Fruit fly (Drosophila melanogaster) whole organism, embryonic: ENCODE measurements around the gene Cyp303a1.

ENCODE experiments used
- CG10209 ChIP-seq: fragments of 200-800 bp; sonication (Bioruptor generic); optimal IDR thresholded peaks from 3 replicates; lab custom pipeline; 2017; ENCODE audit warnings: missing biosample characterization, mild to moderate bottlenecking, missing genetic modification characterization, missing genetic modification reagents
- CG10267 ChIP-seq: fragments of 200-800 bp; sonication (Bioruptor generic); optimal IDR thresholded peaks from 2 replicates; lab custom pipeline; 2018; ENCODE audit warnings: missing biosample characterization, mild to moderate bottlenecking, missing genetic modification characterization, moderate library complexity
- CG10654 ChIP-seq: fragments of 200-800 bp; sonication (Bioruptor generic); optimal IDR thresholded peaks from 2 replicates; lab custom pipeline; 2016; ENCODE audit warnings: missing biosample characterization, missing genetic modification characterization
- CG10979 ChIP-seq: fragments of 200-800 bp; sonication (Bioruptor generic); optimal IDR thresholded peaks from 2 replicates; lab custom pipeline; 2018; ENCODE audit warnings: missing biosample characterization, mild to moderate bottlenecking, missing genetic modification characterization, moderate library complexity
- CG11247 ChIP-seq: fragments of 200-800 bp; sonication (Bioruptor generic); IDR thresholded peaks from 2 replicates; pipeline ENCODE4 v1.3.6; 2022; ENCODE audit warnings: missing biosample characterization, missing genetic modification characterization
- CG15514 ChIP-seq: fragments of 200-800 bp; sonication (Bioruptor generic); optimal IDR thresholded peaks from 3 replicates; lab custom pipeline; 2017; ENCODE audit warnings: missing biosample characterization, missing genetic modification characterization, mild to moderate bottlenecking, moderate library complexity, missing genetic modification reagents
- CG15696 ChIP-seq: fragments of 200-800 bp; sonication (Bioruptor generic); optimal IDR thresholded peaks from 2 replicates; lab custom pipeline; 2019; ENCODE audit warnings: missing biosample characterization, mild to moderate bottlenecking, missing genetic modification characterization, moderate library complexity
- CG17359 ChIP-seq: fragments of 200-800 bp; sonication (Bioruptor generic); optimal IDR thresholded peaks from 3 replicates; lab custom pipeline; 2018; ENCODE audit warnings: missing biosample characterization, mild to moderate bottlenecking, missing genetic modification characterization, moderate library complexity
- CG17361 ChIP-seq: fragments of 200-800 bp; sonication (Bioruptor generic); IDR thresholded peaks from 3 replicates; pipeline ENCODE4 v1.3.6; 2022; ENCODE audit warnings: missing biosample characterization, missing genetic modification characterization
- CG17829 ChIP-seq: fragments of 200-800 bp; optimal IDR thresholded peaks from 2 replicates; lab custom pipeline; 2019; ENCODE audit warnings: missing biosample characterization, mild to moderate bottlenecking, missing genetic modification characterization, moderate library complexity
- CG42726 ChIP-seq: fragments of 200-800 bp; sonication (Bioruptor generic); IDR thresholded peaks from 2 replicates; pipeline ENCODE4 v1.3.6; 2022; ENCODE audit warnings: missing biosample characterization, missing genetic modification characterization; ENCODE audit not compliant: partially characterized antibody
- CG4820 ChIP-seq: fragments of 200-800 bp; sonication (Bioruptor generic); optimal IDR thresholded peaks from 3 replicates; lab custom pipeline; 2016; ENCODE audit warnings: missing biosample characterization, missing genetic modification characterization
- D19B ChIP-seq: fragments of 200-800 bp; sonication (Bioruptor generic); optimal IDR thresholded peaks from 2 replicates; lab custom pipeline; 2017; ENCODE audit warnings: missing biosample characterization, mild to moderate bottlenecking, missing genetic modification characterization
- Doc2 ChIP-seq: fragments of 200-800 bp; sonication (Bioruptor generic); IDR thresholded peaks from 2 replicates; pipeline ENCODE4 v1.3.6; 2022; ENCODE audit warnings: missing biosample characterization, missing genetic modification characterization
- Elba2 ChIP-seq: fragments of 200-800 bp; sonication (Bioruptor generic); optimal IDR thresholded peaks from 3 replicates; lab custom pipeline; 2016; ENCODE audit warnings: missing biosample characterization, missing genetic modification characterization
- Fer3 ChIP-seq: fragments of 200-800 bp; sonication (Bioruptor generic); optimal IDR thresholded peaks from 2 replicates; lab custom pipeline; 2018; ENCODE audit warnings: missing biosample characterization, mild to moderate bottlenecking, missing genetic modification characterization, moderate library complexity
- H2.0 ChIP-seq: fragments of 200-800 bp; sonication (Bioruptor generic); IDR thresholded peaks from 2 replicates; pipeline ENCODE4 v1.3.6; 2022; ENCODE audit warnings: missing biosample characterization, missing genetic modification characterization
- Hr3 ChIP-seq: fragments of 200-800 bp; sonication (Bioruptor generic); optimal IDR thresholded peaks from 3 replicates; lab custom pipeline; 2016; ENCODE audit warnings: missing biosample characterization, missing genetic modification characterization
- Hsf ChIP-seq: fragments of 200-800 bp; sonication (Bioruptor generic); optimal IDR thresholded peaks from 3 replicates; lab custom pipeline; 2016; ENCODE audit warnings: missing biosample characterization, missing genetic modification characterization
- Lim3 ChIP-seq: fragments of 200-800 bp; sonication (Bioruptor generic); IDR thresholded peaks from 2 replicates; pipeline ENCODE4 v1.3.6; 2022; ENCODE audit warnings: missing biosample characterization, missing genetic modification characterization
- MBD-R2 ChIP-seq: fragments of 200-800 bp; sonication (Bioruptor generic); IDR thresholded peaks from 2 replicates; pipeline ENCODE4 v1.3.6; 2022; ENCODE audit warnings: missing biosample characterization, missing genetic modification characterization
- Mad ChIP-seq: fragments of 200-800 bp; sonication (Bioruptor generic); optimal IDR thresholded peaks from 2 replicates; lab custom pipeline; 2016; ENCODE audit warnings: missing biosample characterization, missing genetic modification characterization
- Neu2 ChIP-seq: fragments of 200-800 bp; sonication (Bioruptor generic); optimal IDR thresholded peaks from 3 replicates; lab custom pipeline; 2016; ENCODE audit warnings: missing biosample characterization, missing genetic modification characterization, borderline replicate concordance
- Nf-YC ChIP-seq: fragments of 200-800 bp; optimal IDR thresholded peaks from 3 replicates; lab custom pipeline; 2019; ENCODE audit warnings: missing biosample characterization, mild to moderate bottlenecking, missing genetic modification characterization, moderate library complexity
- Six4 ChIP-seq: fragments of 200-800 bp; sonication (Bioruptor generic); optimal IDR thresholded peaks from 2 replicates; lab custom pipeline; 2016; ENCODE audit warnings: missing biosample characterization, missing genetic modification characterization
- Taf1 ChIP-seq: fragments of 200-800 bp; sonication (Bioruptor generic); IDR thresholded peaks from 2 replicates; pipeline ENCODE4 v1.3.6; 2022; ENCODE audit warnings: missing biosample characterization, missing genetic modification characterization
- Vsx1 ChIP-seq: fragments of 200-800 bp; sonication (Bioruptor generic); optimal IDR thresholded peaks from 2 replicates; lab custom pipeline; 2017; ENCODE audit warnings: missing biosample characterization, mild to moderate bottlenecking, missing genetic modification characterization, missing genetic modification reagents
- Xbp1 ChIP-seq: fragments of 200-800 bp; sonication (Bioruptor generic); optimal IDR thresholded peaks from 3 replicates; lab custom pipeline; 2016; ENCODE audit warnings: missing biosample characterization, mild to moderate bottlenecking, missing genetic modification characterization
- Xrp1 ChIP-seq: fragments of 200-800 bp; sonication (Bioruptor generic); IDR thresholded peaks from 2 replicates; pipeline ENCODE4 v1.3.6; 2022; ENCODE audit warnings: missing biosample characterization, missing genetic modification characterization
- amos ChIP-seq: fragments of 200-800 bp; sonication (Bioruptor generic); IDR thresholded peaks from 2 replicates; pipeline ENCODE4 v1.3.6; 2022; ENCODE audit warnings: missing biosample characterization, missing genetic modification characterization; ENCODE audit not compliant: partially characterized antibody
- bsh ChIP-seq, 2 experiments: fragments of 200-800 bp; sonication (Bioruptor generic); optimal IDR thresholded peaks; 2 replicates each; lab custom pipeline; 2017 to 2018; ENCODE audit warnings: mild to moderate bottlenecking in 2 of 2, missing biosample characterization in 2 of 2, missing genetic modification characterization in 2 of 2, moderate library complexity in 1 of 2
- btn ChIP-seq: fragments of 200-800 bp; sonication (Bioruptor generic); optimal IDR thresholded peaks from 2 replicates; lab custom pipeline; 2016; ENCODE audit warnings: missing biosample characterization, missing genetic modification characterization
- crp ChIP-seq, 2 experiments: fragments of 200-800 bp; sonication (Bioruptor generic); optimal IDR thresholded peaks; 2 replicates in 1 of 2; 3 replicates in 1 of 2; lab custom pipeline; 2017; ENCODE audit warnings: missing biosample characterization in 2 of 2, missing genetic modification characterization in 2 of 2, mild to moderate bottlenecking in 1 of 2, moderate library complexity in 1 of 2
- disco-r ChIP-seq: fragments of 200-800 bp; sonication (Bioruptor generic); optimal IDR thresholded peaks from 2 replicates; lab custom pipeline; 2016; ENCODE audit warnings: missing biosample characterization, missing genetic modification characterization
- dmrt11E ChIP-seq: fragments of 200-800 bp; sonication (Bioruptor generic); optimal IDR thresholded peaks from 3 replicates; lab custom pipeline; 2018; ENCODE audit warnings: missing biosample characterization, mild to moderate bottlenecking, missing genetic modification characterization, moderate library complexity
- en ChIP-seq: fragments of 200-800 bp; sonication (Bioruptor generic); optimal IDR thresholded peaks from 2 replicates; lab custom pipeline; 2016; ENCODE audit warnings: missing biosample characterization, missing genetic modification characterization
- eyg ChIP-seq: fragments of 200-800 bp; sonication (Bioruptor generic); optimal IDR thresholded peaks from 3 replicates; lab custom pipeline; 2016; ENCODE audit warnings: missing biosample characterization, missing genetic modification characterization
- gem ChIP-seq: fragments of 200-800 bp; sonication (Bioruptor generic); optimal IDR thresholded peaks from 2 replicates; lab custom pipeline; 2019; ENCODE audit warnings: missing biosample characterization, mild to moderate bottlenecking, missing genetic modification characterization, moderate library complexity
- gro ChIP-seq: fragments of 200-800 bp; sonication (Bioruptor generic); optimal IDR thresholded peaks from 2 replicates; lab custom pipeline; 2016; ENCODE audit warnings: missing biosample characterization, missing genetic modification characterization
- kay ChIP-seq: fragments of 200-800 bp; sonication (Bioruptor generic); optimal IDR thresholded peaks from 2 replicates; lab custom pipeline; 2016; ENCODE audit warnings: missing biosample characterization, missing genetic modification characterization
- knrl ChIP-seq: fragments of 200-800 bp; sonication (Bioruptor generic); IDR thresholded peaks from 3 replicates; pipeline ENCODE4 v1.3.6; 2022; ENCODE audit warnings: missing biosample characterization, missing genetic modification characterization; ENCODE audit not compliant: partially characterized antibody
- pros ChIP-seq: fragments of 200-800 bp; sonication (Bioruptor generic); optimal IDR thresholded peaks from 3 replicates; lab custom pipeline; 2019; ENCODE audit warnings: missing biosample characterization, mild to moderate bottlenecking, missing genetic modification characterization, moderate library complexity
- row ChIP-seq: fragments of 200-800 bp; sonication (Bioruptor generic); IDR thresholded peaks from 3 replicates; pipeline ENCODE4 v1.3.6; 2022; ENCODE audit warnings: missing biosample characterization, missing genetic modification characterization
- scrt ChIP-seq: fragments of 200-800 bp; sonication (Bioruptor generic); optimal IDR thresholded peaks from 2 replicates; lab custom pipeline; 2018; ENCODE audit warnings: missing biosample characterization, mild to moderate bottlenecking, missing genetic modification characterization, moderate library complexity
- sd ChIP-seq: fragments of 200-800 bp; sonication (Bioruptor generic); optimal IDR thresholded peaks from 3 replicates; lab custom pipeline; 2018; ENCODE audit warnings: missing biosample characterization, mild to moderate bottlenecking, missing genetic modification characterization, moderate library complexity
- seq ChIP-seq: fragments of 200-800 bp; sonication (Bioruptor generic); IDR thresholded peaks from 2 replicates; pipeline ENCODE4 v1.3.6; 2022; ENCODE audit warnings: missing biosample characterization, missing genetic modification characterization
- sqz ChIP-seq: fragments of 200-800 bp; sonication (Bioruptor generic); optimal IDR thresholded peaks from 3 replicates; lab custom pipeline; 2018; ENCODE audit warnings: missing biosample characterization, mild to moderate bottlenecking, missing genetic modification characterization
- tin ChIP-seq: fragments of 200-800 bp; sonication (Bioruptor generic); optimal IDR thresholded peaks from 3 replicates; lab custom pipeline; 2016; ENCODE audit warnings: missing biosample characterization, missing genetic modification characterization
- vvl ChIP-seq: fragments of 200-800 bp; sonication (Bioruptor generic); IDR thresholded peaks from 2 replicates; pipeline ENCODE4 v1.3.6; 2022; ENCODE audit warnings: missing biosample characterization, missing genetic modification characterization

Gene Cyp303a1

DNA sequence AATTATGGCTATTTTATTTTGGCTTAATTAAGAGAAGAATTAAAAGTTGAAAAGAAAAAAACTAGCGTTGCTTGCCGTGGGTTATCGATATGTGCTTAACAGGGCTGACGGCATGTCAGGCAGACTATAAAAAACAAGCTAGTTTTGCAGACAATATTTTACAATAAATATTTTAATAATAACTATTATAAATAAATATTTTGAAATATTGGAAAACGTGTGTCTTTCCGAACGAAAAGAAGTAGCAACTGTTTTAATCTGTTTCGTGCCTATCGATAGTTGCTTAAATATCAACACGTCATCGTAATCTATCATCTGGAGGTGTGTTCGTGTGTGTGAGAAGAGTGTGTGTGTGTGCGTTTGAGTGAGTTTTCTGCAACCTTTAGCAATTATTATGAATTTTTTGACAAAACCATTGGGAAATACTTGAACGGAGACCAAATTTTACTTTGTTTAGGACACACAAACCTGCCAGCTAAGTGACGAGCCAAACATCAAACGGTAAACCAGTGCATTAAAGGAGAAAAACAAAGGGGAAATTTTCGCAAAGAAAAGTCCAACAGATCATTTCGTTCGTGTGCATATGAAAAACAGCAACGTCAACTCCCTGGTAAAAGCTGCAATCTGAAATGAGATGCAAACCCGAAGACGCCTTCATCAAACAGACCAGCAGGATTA, 13.2 kb downstream of the Cyp303a1 start, which contains the start of the genes CG5861 and Syx5 (continued):
- peak; percentile 5 for TF ChIP-seq Mad (GFP tag; lab: Kevin White, UChicago)
- TF ChIP-seq knrl (GFP tag; lab: Robert Waterston, UW), result peak; percentile 88
- TF ChIP-seq scrt (GFP tag; lab: Kevin White, UChicago), result peak; percentile 62
- TF ChIP-seq CG15696 (tag; lab: Kevin White, UChicago), result peak; percentile 27
- no peak for TF ChIP-seq btn (GFP tag; lab: Kevin White, UChicago)
- TF ChIP-seq sd, result peak; percentile 63
- TF ChIP-seq CG10209 (GFP tag; lab: Kevin White, UChicago), result peak; percentile 19
- TF ChIP-seq disco-r (GFP tag; lab: Kevin White, UChicago), result no peak
- peak; percentile 44 for TF ChIP-seq CG10654 (GFP tag; lab: Kevin White, UChicago)
- TF ChIP-seq Xrp1 (GFP tag; lab: Robert Waterston, UW), result peak; percentile 66
- TF ChIP-seq sqz, result peak; percentile 88
- no peak for TF ChIP-seq seq (GFP tag; lab: Robert Waterston, UW)
- no peak for TF ChIP-seq eyg
- peak; percentile 75 for TF ChIP-seq Nf-YC (tag; lab: Kevin White, UChicago)
- TF ChIP-seq D19B, result peak; percentile 17
- peak; percentile 23 for TF ChIP-seq kay (GFP tag; lab: Kevin White, UChicago)
- TF ChIP-seq CG17359, result peak; percentile 93
- TF ChIP-seq CG10979 (tag; lab: Kevin White, UChicago), result peak; percentile 59
- peak; percentile 87 for TF ChIP-seq Xbp1 (GFP tag; lab: Kevin White, UChicago)
- no peak for TF ChIP-seq H2.0
- TF ChIP-seq CG4820 (GFP tag; lab: Kevin White, UChicago), result peak; percentile 17
- TF ChIP-seq CG42726 (GFP tag; lab: Robert Waterston, UW), result peak; percentile 69; the same call in 1 of the 2 replicates
- peak; percentile 45; the same call in 1 of the 2 replicates for TF ChIP-seq CG11247 (GFP tag; lab: Robert Waterston, UW)
- no peak for TF ChIP-seq Doc2 (GFP tag; lab: Robert Waterston, UW)
- peak; percentile 63 for TF ChIP-seq vvl (GFP tag; lab: Robert Waterston, UW)
- peak in 1 of 2 experiments; percentile 56 for TF ChIP-seq bsh (GFP tag; optimal IDR thresholded peaks at IDR 0.05; lab: Kevin White, UChicago)

- TF ChIP-seq Hr3 (peak; percentile 27), crp (GFP tag; optimal IDR thresholded peaks at IDR 0.05; lab: Kevin White, UChicago) (peak; percentile 89 to 97), tin (GFP tag; lab: Kevin White, UChicago) (peak; percentile 31), amos (GFP tag; lab: Robert Waterston, UW) (0 out of 2 replicates have a peak, but pooled peaks have one; percentile 6), Taf1 (GFP tag; lab: Robert Waterston, UW) (no peak), MBD-R2 (GFP tag; lab: Robert Waterston, UW) (peak; percentile 93), Hsf (GFP tag; lab: Kevin White, UChicago) (peak; percentile 48), row (GFP tag; lab: Robert Waterston, UW) (peak; percentile 36; the same call in 1 of the 3 replicates), Neu2 (GFP tag; lab: Kevin White, UChicago) (no peak), CG17361 (GFP tag; lab: Robert Waterston, UW) (peak; percentile 38; the same call in 1 of the 3 replicates), CG17359 (peak; percentile 1), CG15514 (GFP tag; lab: Kevin White, UChicago) (peak; percentile 64), Six4 (GFP tag; lab: Kevin White, UChicago) (peak; percentile 8), CG17829 (tag; lab: Kevin White, UChicago) (peak; percentile 54), Vsx1 (GFP tag; lab: Kevin White, UChicago) (peak; percentile 80), gro (GFP tag; lab: Kevin White, UChicago) (no peak), pros (GFP tag; lab: Kevin White, UChicago) (no peak), Elba2 (GFP tag; lab: Kevin White, UChicago) (peak; percentile 18), Mad (GFP tag; lab: Kevin White, UChicago) (peak; percentile 9), en (no peak), CG10267 (tag; lab: Kevin White, UChicago) (peak; percentile 72), gem (tag; lab: Kevin White, UChicago) (peak; percentile 50), Lim3 (GFP tag; lab: Robert Waterston, UW) (no peak), dmrt11E (tag; lab: Kevin White, UChicago) (peak; percentile 21), Fer3 (tag; lab: Kevin White, UChicago) (no peak)
Measured at dm6 chr2L:16310648-16311047, 16.7 kb downstream of the Cyp303a1 start, which contains the start of the genes cni and fzy. cni (minus strand) TSS chr2L:16310726. fzy (plus strand) TSS chr2L:16310956.
